Worm (Caenorhabditis elegans): ENCODE results near the gene srw-115.

srw-115 gene

ce11 chrV:3028205-3028604 lies 34.5 kb upstream of the srw-115 start, which contains the start of gene asp-7:
TSS of gene asp-7 (plus strand) at chrV:3028285.
- no peak for TF ChIP-seq ztf-1 (GFP tag; conservative IDR thresholded peaks at IDR 0.05)
- TF ChIP-seq nhr-6 (tag; optimal IDR thresholded peaks at IDR 0.05): no peak
- no peak for TF ChIP-seq sma-9 (GFP tag; optimal IDR thresholded peaks at IDR 0.05)
- TF ChIP-seq sma-9 (tag; optimal IDR thresholded peaks at IDR 0.05): no peak
- no peak for TF ChIP-seq elt-1 (tag; optimal IDR thresholded peaks at IDR 0.05)
- TF ChIP-seq ZK546.5 (tag; optimal IDR thresholded peaks at IDR 0.05): no peak
- TF ChIP-seq lin-39 (tag; optimal IDR thresholded peaks at IDR 0.05): no peak
- no peak for TF ChIP-seq crh-2 (tag; optimal IDR thresholded peaks at IDR 0.05)
- no peak for TF ChIP-seq nhr-77 (tag; optimal IDR thresholded peaks at IDR 0.05)
- no peak for TF ChIP-seq lsy-2 (tag; optimal IDR thresholded peaks at IDR 0.05)
- no peak for TF ChIP-seq ztf-4 (tag; optimal IDR thresholded peaks at IDR 0.05)
- no peak for TF ChIP-seq sma-3 (GFP tag; optimal IDR thresholded peaks at IDR 0.05)
- no peak for TF ChIP-seq R02D3.7 (tag; optimal IDR thresholded peaks at IDR 0.05)
- no peak for TF ChIP-seq skn-1 (tag; optimal IDR thresholded peaks at IDR 0.05)
- TF ChIP-seq unc-39 (tag; optimal IDR thresholded peaks at IDR 0.05): no peak
- TF ChIP-seq nhr-129 (tag; optimal IDR thresholded peaks at IDR 0.05): no peak
- TF ChIP-seq lin-11 (tag; optimal IDR thresholded peaks at IDR 0.05): no peak
- TF ChIP-seq Y55F3AM.14 (GFP tag; optimal IDR thresholded peaks at IDR 0.05): no peak
- TF ChIP-seq elt-3 (tag; optimal IDR thresholded peaks at IDR 0.05): no peak
- TF ChIP-seq F13H6.1 (tag; optimal IDR thresholded peaks at IDR 0.05): no peak

ce11 chrV:3024274-3024673 lies 30.6 kb upstream of the srw-115 start, which contains the start of gene asp-8:
TSS of gene asp-8 (plus strand) at chrV:3024549.
- TF ChIP-seq fos-1 (tag; optimal IDR thresholded peaks at IDR 0.05) (peak; percentile 28), sma-9 (GFP tag; optimal IDR thresholded peaks at IDR 0.05) (peak; percentile 45), sma-9 (tag; optimal IDR thresholded peaks at IDR 0.05) (no peak), zag-1 (tag; optimal IDR thresholded peaks at IDR 0.05) (no peak), nhr-10 (tag; optimal IDR thresholded peaks at IDR 0.05) (no peak), ama-1 (optimal IDR thresholded peaks at IDR 0.05) (no peak)

- TF ChIP-seq nhr-23 (tag; optimal IDR thresholded peaks at IDR 0.05): no peak
- TF ChIP-seq ztf-4 (tag; optimal IDR thresholded peaks at IDR 0.05): no peak
- TF ChIP-seq unc-39 (tag; optimal IDR thresholded peaks at IDR 0.05): no peak
- no peak for TF ChIP-seq F13H6.1 (tag; optimal IDR thresholded peaks at IDR 0.05)
- no peak for TF ChIP-seq gmeb-1 (tag; optimal IDR thresholded peaks at IDR 0.05)
- no peak for TF ChIP-seq Y55F3AM.14 (GFP tag; optimal IDR thresholded peaks at IDR 0.05)
- TF ChIP-seq lin-11 (tag; optimal IDR thresholded peaks at IDR 0.05): no peak
- no peak for TF ChIP-seq dmd-4 (tag; optimal IDR thresholded peaks at IDR 0.05)
- TF ChIP-seq sem-4 (tag; optimal IDR thresholded peaks at IDR 0.05): no peak
- no peak for TF ChIP-seq lin-39 (tag; optimal IDR thresholded peaks at IDR 0.05)
- no peak for TF ChIP-seq R02D3.7 (tag; optimal IDR thresholded peaks at IDR 0.05)
- TF ChIP-seq ama-1 (optimal IDR thresholded peaks at IDR 0.05): no peak
- TF ChIP-seq lsy-2 (tag; optimal IDR thresholded peaks at IDR 0.05): no peak
- TF ChIP-seq nhr-25 (tag; optimal IDR thresholded peaks at IDR 0.05): no peak
- no peak for TF ChIP-seq elt-3 (tag; optimal IDR thresholded peaks at IDR 0.05)
- no peak for TF ChIP-seq peb-1 (tag; optimal IDR thresholded peaks at IDR 0.05)
- no peak for TF ChIP-seq nhr-21 (tag; optimal IDR thresholded peaks at IDR 0.05)
- TF ChIP-seq aly-2 (tag; optimal IDR thresholded peaks at IDR 0.05): no peak
- no peak for TF ChIP-seq alr-1 (tag; optimal IDR thresholded peaks at IDR 0.05)
- TF ChIP-seq ztf-11 (tag; optimal IDR thresholded peaks at IDR 0.05): no peak
Measured at ce11 chrV:3021306-3021705, 27.6 kb upstream of the srw-115 start, which contains the start of gene irld-12. TSS of gene irld-12 (minus strand) at chrV:3021406.

- no peak for TF ChIP-seq dmd-4 (tag; optimal IDR thresholded peaks at IDR 0.05)
- TF ChIP-seq nhr-77 (tag; optimal IDR thresholded peaks at IDR 0.05): no peak
- TF ChIP-seq mbf-1 (tag; optimal IDR thresholded peaks at IDR 0.05): no peak
- TF ChIP-seq lin-39 (tag; optimal IDR thresholded peaks at IDR 0.05): no peak
- TF ChIP-seq peb-1 (tag; optimal IDR thresholded peaks at IDR 0.05): no peak
- no peak for TF ChIP-seq sem-4 (tag; optimal IDR thresholded peaks at IDR 0.05)
- no peak for TF ChIP-seq nhr-129 (tag; optimal IDR thresholded peaks at IDR 0.05)
- no peak for TF ChIP-seq lin-11 (tag; optimal IDR thresholded peaks at IDR 0.05)
- TF ChIP-seq elt-1 (tag; optimal IDR thresholded peaks at IDR 0.05): no peak
- TF ChIP-seq blmp-1 (tag; optimal IDR thresholded peaks at IDR 0.05; ENCODE audit: insufficient read depth): no peak
- TF ChIP-seq mdl-1 (tag; optimal IDR thresholded peaks at IDR 0.05): no peak
- TF ChIP-seq R02D3.7 (tag; optimal IDR thresholded peaks at IDR 0.05): no peak
- no peak for TF ChIP-seq ama-1 (optimal IDR thresholded peaks at IDR 0.05)
- TF ChIP-seq nhr-25 (tag; optimal IDR thresholded peaks at IDR 0.05): no peak
- TF ChIP-seq lsy-2 (tag; optimal IDR thresholded peaks at IDR 0.05): no peak
Measured at ce11 chrV:3017930-3018329, 24.2 kb upstream of the srw-115 start.

All from whole organism, L2 larva.